Worm (Caenorhabditis elegans) whole organism, early embryonic: Measurements from ENCODE around the gene sir-2.3.

Experiments used
- B0310.2 ChIP-seq: sonication (generic microtip); optimal IDR thresholded peaks from 2 replicates; lab custom pipeline; 2016; ENCODE audit warnings: mild to moderate bottlenecking, missing genetic modification characterization, missing compliant biosample characterization
- F13C5.2 ChIP-seq: sonication (generic microtip); optimal IDR thresholded peaks from 2 replicates; lab custom pipeline; 2017; ENCODE audit warnings: mild to moderate bottlenecking, missing genetic modification characterization, inconsistent platforms, missing compliant biosample characterization
- aly-1 ChIP-seq: sonication (generic microtip); optimal IDR thresholded peaks from 2 replicates; lab custom pipeline; 2016; ENCODE audit warnings: missing genetic modification characterization, missing compliant biosample characterization
- ama-1 ChIP-seq: fragments of 150-350 bp; optimal IDR thresholded peaks from 2 replicates; lab custom pipeline; 2014
- ceh-13 ChIP-seq: fragments of 200-800 bp; sonication (Bioruptor generic); optimal IDR thresholded peaks from 2 replicates; lab custom pipeline; 2018; ENCODE audit warnings: mild to moderate bottlenecking, missing genetic modification characterization, missing compliant biosample characterization
- ceh-36 ChIP-seq: sonication (generic microtip); optimal IDR thresholded peaks from 2 replicates; lab custom pipeline; 2016; ENCODE audit warnings: missing genetic modification characterization, inconsistent platforms, missing compliant biosample characterization
- ets-7 ChIP-seq: sonication (generic microtip); optimal IDR thresholded peaks from 2 replicates; lab custom pipeline; 2016; ENCODE audit warnings: missing genotype, missing genetic modification characterization, missing compliant biosample characterization
- flt-1 ChIP-seq: fragments of 200-800 bp; sonication (Bioruptor generic); IDR thresholded peaks from 2 replicates; pipeline ENCODE4 v1.3.6; 2022; ENCODE audit warnings: missing genetic modification characterization, missing compliant biosample characterization
- hmbx-1 ChIP-seq: sonication (generic microtip); optimal IDR thresholded peaks from 2 replicates; lab custom pipeline; 2016; ENCODE audit warnings: mild to moderate bottlenecking, missing genetic modification characterization, missing compliant biosample characterization
- hmg-4 ChIP-seq: fragments of 200-800 bp; sonication (Bioruptor generic); optimal IDR thresholded peaks from 2 replicates; lab custom pipeline; 2018; ENCODE audit warnings: mild to moderate bottlenecking, missing genetic modification characterization, missing compliant biosample characterization
- hnd-1 ChIP-seq: sonication (generic microtip); optimal IDR thresholded peaks from 2 replicates; lab custom pipeline; 2016; ENCODE audit warnings: missing genetic modification characterization, missing compliant biosample characterization
- pes-1 ChIP-seq: fragments of 200-800 bp; sonication (Bioruptor generic); IDR thresholded peaks from 2 replicates; pipeline ENCODE4 v1.3.6; 2022; ENCODE audit warnings: missing genetic modification reagents, missing genetic modification characterization, missing compliant biosample characterization
- scrt-1 ChIP-seq: fragments of 200-800 bp; sonication (Bioruptor generic); IDR thresholded peaks from 2 replicates; pipeline ENCODE4 v1.3.6; 2022; ENCODE audit warnings: missing genetic modification characterization, missing compliant biosample characterization
- sea-1 ChIP-seq: fragments of 200-800 bp; sonication (Bioruptor generic); conservative IDR thresholded peaks from 2 replicates; pipeline ENCODE4 v1.3.6; 2022; ENCODE audit warnings: missing genetic modification characterization, missing compliant biosample characterization
- tbx-11 ChIP-seq: fragments of 200-800 bp; sonication (Bioruptor generic); IDR thresholded peaks from 2 replicates; pipeline ENCODE4 v1.3.6; 2022; ENCODE audit warnings: missing genetic modification characterization, missing compliant biosample characterization
- tbx-37 ChIP-seq: fragments of 200-800 bp; sonication (Bioruptor generic); conservative IDR thresholded peaks from 2 replicates; pipeline ENCODE4 v1.3.6; 2022; ENCODE audit warnings: missing genetic modification reagents, missing genetic modification characterization, missing compliant biosample characterization
- tra-4 ChIP-seq: sonication (generic microtip); optimal IDR thresholded peaks from 2 replicates; lab custom pipeline; 2017; ENCODE audit warnings: missing genetic modification characterization, missing compliant biosample characterization

Gene sir-2.3

DNA sequence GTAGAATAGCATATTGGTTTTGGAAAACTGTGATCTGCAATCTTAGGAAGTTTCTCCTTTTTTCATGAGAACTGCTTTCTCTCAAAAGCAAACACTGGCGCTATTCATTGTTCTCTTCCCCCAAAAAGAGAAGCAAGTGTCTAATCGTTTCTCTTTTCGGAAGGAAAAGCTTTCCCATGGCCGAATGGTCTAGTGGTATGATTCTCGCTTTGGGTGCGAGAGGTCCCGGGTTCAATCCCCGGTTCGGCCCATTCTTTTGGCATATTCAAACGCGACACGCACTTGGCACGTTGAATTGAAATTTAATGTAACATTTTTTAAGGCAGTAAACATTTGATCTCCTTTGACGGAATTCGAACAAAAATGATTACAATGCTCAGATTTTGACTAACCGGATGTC, 23.6 kb upstream of the sir-2.3 start:
- TF ChIP-seq pes-1 (GFP tag; lab: Robert Waterston, UW) (0 out of 2 replicates have a peak, but pooled peaks have one; percentile 21), tbx-11 (GFP tag; lab: Robert Waterston, UW) (no peak)

DNA sequence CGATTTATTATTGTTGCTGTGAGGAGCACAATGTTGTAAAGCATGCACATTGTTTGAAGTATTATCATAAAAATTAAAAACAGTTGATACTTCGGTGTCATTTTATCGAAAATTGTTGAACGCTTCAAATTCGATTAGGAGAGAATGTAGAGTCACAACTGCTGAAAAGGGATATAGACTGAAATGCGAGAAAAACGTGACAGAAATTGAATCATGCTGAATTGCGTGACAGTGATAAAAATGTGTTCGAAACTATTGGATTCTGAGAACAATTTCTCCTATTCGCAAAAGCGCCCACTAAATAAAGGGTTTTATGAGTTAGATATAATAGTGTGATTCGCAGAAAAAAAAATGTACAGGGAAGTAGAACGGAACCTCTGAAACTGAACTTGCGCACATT, 22.7 kb upstream of the sir-2.3 start, which contains the start of gene srxa-8:
Gene srxa-8 (minus strand): TSS at position 101 of the 400 bp plus-strand sequence.
- no peak for TF ChIP-seq tbx-11 (GFP tag; lab: Robert Waterston, UW)
- no peak for TF ChIP-seq ama-1
- no peak for TF ChIP-seq ceh-13 (GFP tag; lab: Kevin White, UChicago)
- TF ChIP-seq hmbx-1 = no peak
- no peak for TF ChIP-seq tra-4 (tag; lab: Kevin White, UChicago)

DNA sequence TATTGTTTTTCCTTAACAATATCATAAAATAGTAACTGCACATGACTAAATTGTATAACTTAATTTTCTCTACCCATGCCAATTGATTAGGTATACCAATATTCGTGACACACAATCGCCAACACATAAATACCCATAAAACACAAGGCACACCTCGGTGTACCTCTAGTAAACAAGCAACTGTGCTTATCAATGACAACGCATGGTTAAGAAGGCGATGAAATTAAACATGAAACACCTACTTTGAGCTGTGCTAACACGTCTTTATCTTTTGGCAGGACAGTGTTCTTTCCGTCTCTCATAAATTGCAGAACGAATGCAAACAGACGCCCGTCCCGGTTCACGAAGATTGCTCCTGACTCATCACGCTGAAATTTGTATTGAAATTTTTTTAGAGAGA, 20.7 kb upstream of the sir-2.3 start:
- TF ChIP-seq F13C5.2 (no peak), hmg-4 (no peak), scrt-1 (GFP tag; lab: Robert Waterston, UW) (no peak), tbx-37 (GFP tag; lab: Robert Waterston, UW) (no peak), B0310.2 (no peak), flt-1 (GFP tag; lab: Robert Waterston, UW) (no peak), ets-7 (tag; lab: Kevin White, UChicago) (no peak), tra-4 (tag; lab: Kevin White, UChicago) (no peak), ceh-13 (GFP tag; lab: Kevin White, UChicago) (no peak), hnd-1 (no peak), ceh-36 (tag; lab: Kevin White, UChicago) (no peak), sea-1 (GFP tag; lab: Robert Waterston, UW) (no peak), pes-1 (GFP tag; lab: Robert Waterston, UW) (no peak), tbx-11 (GFP tag; lab: Robert Waterston, UW) (no peak)

DNA sequence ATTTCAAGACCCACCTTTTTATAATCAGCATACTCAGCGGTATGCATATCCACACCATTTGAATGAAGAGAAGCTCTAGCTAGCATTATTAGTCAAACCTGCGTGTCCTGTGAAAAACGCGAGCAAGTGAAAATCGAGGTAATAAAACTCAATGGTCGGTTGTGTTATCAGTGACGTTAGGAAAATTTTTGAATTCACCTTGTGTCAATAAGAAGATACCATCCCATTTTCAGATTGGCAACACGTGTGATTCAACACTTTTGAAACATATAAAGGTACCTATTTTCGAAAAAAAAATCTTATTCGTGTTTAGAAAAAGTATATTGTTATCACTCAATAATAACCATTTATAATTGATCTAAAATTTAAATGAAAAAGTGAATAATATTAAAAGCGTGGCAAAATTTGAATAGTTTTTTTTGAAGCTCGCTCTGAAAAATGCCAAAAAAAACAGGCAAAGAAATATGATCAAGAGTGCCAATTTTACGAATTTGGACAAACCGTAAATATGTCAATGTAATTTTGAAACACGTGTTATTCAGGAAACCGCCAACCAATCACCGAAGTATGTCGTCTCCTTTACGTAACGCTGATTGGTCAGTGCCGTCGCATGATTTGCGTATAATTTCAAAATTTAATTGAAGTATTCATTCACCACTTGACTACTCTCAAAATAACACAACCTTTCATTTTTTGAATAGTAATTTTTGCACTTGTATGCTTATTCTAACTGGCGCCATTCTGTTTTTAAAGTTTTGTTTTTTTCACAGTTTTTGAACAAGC, 19.7 kb upstream of the sir-2.3 start, which contains the start of gene F46G10.1:
Gene F46G10.1 (minus strand): TSS at position 115 of the 783 bp plus-strand sequence.
- TF ChIP-seq ama-1 (no peak), aly-1 (tag; lab: Kevin White, UChicago) (no peak), ceh-13 (GFP tag; lab: Kevin White, UChicago) (no peak), hmg-4 (no peak), B0310.2 (no peak), pes-1 (GFP tag; lab: Robert Waterston, UW) (no peak), tra-4 (tag; lab: Kevin White, UChicago) (no peak), ets-7 (tag; lab: Kevin White, UChicago) (no peak), tbx-11 (GFP tag; lab: Robert Waterston, UW) (no peak), F13C5.2 (no peak), hmbx-1 (no peak), sea-1 (GFP tag; lab: Robert Waterston, UW) (no peak), ceh-36 (tag; lab: Kevin White, UChicago) (no peak), flt-1 (GFP tag; lab: Robert Waterston, UW) (no peak), hnd-1 (no peak), scrt-1 (GFP tag; lab: Robert Waterston, UW) (no peak), tbx-37 (GFP tag; lab: Robert Waterston, UW) (no peak)

DNA sequence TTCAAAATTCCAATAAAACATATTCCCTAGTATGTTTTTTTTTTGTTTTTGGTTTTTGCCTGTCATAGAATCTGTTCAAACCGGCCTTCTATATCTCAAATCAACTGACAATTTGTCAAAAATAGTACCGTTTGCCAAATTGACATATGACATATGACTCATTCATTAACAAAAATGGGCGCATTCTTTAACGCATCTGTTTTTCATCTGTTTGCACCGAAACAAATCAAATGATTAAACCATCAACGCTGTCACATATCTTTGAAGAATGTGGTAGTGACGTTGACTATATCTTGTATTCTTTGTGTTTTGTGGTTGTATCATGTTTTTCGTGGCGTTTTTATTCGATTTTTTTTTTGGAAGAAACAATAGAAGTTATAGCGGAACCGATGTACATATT, 16.4 kb upstream of the sir-2.3 start:
- TF ChIP-seq B0310.2 (no peak), ama-1 (no peak), scrt-1 (GFP tag; lab: Robert Waterston, UW) (no peak), aly-1 (tag; lab: Kevin White, UChicago) (no peak), ceh-13 (GFP tag; lab: Kevin White, UChicago) (no peak), hnd-1 (no peak), sea-1 (GFP tag; lab: Robert Waterston, UW) (no peak), pes-1 (GFP tag; lab: Robert Waterston, UW) (no peak), tra-4 (tag; lab: Kevin White, UChicago) (no peak)

DNA sequence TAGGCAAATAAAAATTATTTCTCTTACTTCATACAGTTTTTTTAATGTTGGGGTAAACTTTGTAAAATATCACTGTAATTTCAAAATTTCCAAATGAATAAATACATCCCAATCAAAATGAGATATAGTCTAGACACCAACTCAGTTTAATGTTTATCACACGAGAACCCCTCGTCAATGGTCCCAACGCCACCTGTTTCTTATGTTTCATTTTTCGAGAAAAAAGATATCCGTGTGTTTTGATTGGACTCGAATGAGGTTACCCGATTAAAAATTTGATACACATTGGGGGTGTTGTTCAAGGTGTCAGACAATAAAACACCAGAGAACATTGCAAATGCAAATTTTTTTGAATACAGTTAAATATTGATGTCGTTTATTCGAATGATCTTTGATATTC, 14.0 kb upstream of the sir-2.3 start:
- TF ChIP-seq F13C5.2 (no peak), scrt-1 (GFP tag; lab: Robert Waterston, UW) (no peak), hnd-1 (no peak), B0310.2 (no peak), flt-1 (GFP tag; lab: Robert Waterston, UW) (no peak), sea-1 (GFP tag; lab: Robert Waterston, UW) (no peak), aly-1 (tag; lab: Kevin White, UChicago) (no peak), ets-7 (tag; lab: Kevin White, UChicago) (no peak), pes-1 (GFP tag; lab: Robert Waterston, UW) (no peak), hmg-4 (no peak), ceh-13 (GFP tag; lab: Kevin White, UChicago) (no peak), tra-4 (tag; lab: Kevin White, UChicago) (no peak), tbx-11 (GFP tag; lab: Robert Waterston, UW) (no peak), ceh-36 (tag; lab: Kevin White, UChicago) (no peak), hmbx-1 (no peak), ama-1 (no peak)

DNA sequence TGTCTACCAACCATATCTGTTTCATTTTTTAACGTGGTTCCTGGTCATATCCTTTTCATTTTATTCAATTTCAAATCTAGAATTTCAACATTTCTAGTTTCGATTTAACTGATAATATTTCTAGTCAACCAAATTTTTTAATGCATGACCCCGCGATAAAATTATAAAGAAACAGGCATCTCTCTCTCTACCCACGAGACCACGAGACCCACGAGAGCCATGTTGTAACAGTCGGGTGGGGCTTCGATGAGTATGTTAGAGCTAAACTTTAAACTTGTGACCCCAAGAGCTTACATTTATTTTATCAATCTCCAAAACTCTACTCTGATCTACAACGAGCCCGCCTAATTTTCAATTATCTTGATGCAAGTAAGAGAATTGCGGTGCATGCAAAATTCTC, 13.2 kb upstream of the sir-2.3 start:
- TF ChIP-seq hnd-1 (no peak), sea-1 (GFP tag; lab: Robert Waterston, UW) (no peak), pes-1 (GFP tag; lab: Robert Waterston, UW) (no peak), hmbx-1 (no peak), B0310.2 (no peak), tbx-37 (GFP tag; lab: Robert Waterston, UW) (no peak), flt-1 (GFP tag; lab: Robert Waterston, UW) (no peak), hmg-4 (no peak), aly-1 (tag; lab: Kevin White, UChicago) (no peak), ets-7 (tag; lab: Kevin White, UChicago) (no peak), scrt-1 (GFP tag; lab: Robert Waterston, UW) (no peak), ceh-13 (GFP tag; lab: Kevin White, UChicago) (no peak), tra-4 (tag; lab: Kevin White, UChicago) (no peak), F13C5.2 (no peak), ceh-36 (tag; lab: Kevin White, UChicago) (no peak), tbx-11 (GFP tag; lab: Robert Waterston, UW) (no peak), ama-1 (no peak)
